Fruit fly (Drosophila melanogaster): ENCODE data around the gene Dtd.

- TF ChIP-seq Gug (GFP tag; IDR thresholded peaks at IDR 0.05), result no peak
- no peak for TF ChIP-seq OdsH (GFP tag; optimal IDR thresholded peaks at IDR 0.05)
- no peak for TF ChIP-seq CG6854 (GFP tag; optimal IDR thresholded peaks at IDR 0.05)
- TF ChIP-seq achi (GFP tag; optimal IDR thresholded peaks at IDR 0.05), result no peak
- TF ChIP-seq CG31627 (GFP tag; optimal IDR thresholded peaks at IDR 0.05), result peak; percentile 55
- TF ChIP-seq esn (GFP tag; optimal IDR thresholded peaks at IDR 0.05), result peak; percentile 62
- no peak for TF ChIP-seq CG8319 (GFP tag; optimal IDR thresholded peaks at IDR 0.05)
These were observed 5.8 kb downstream of the Dtd start, which contains the start of the genes Exd2 and CG5281 for dm6 chr3R:11435537-11436234.
